Worm (Caenorhabditis elegans) whole organism, L1 larva: Measurements from ENCODE around the gene grd-7.
A peak's percentile ranks its signal among the peaks of the same experiment; 100 is the strongest.

ENCODE experiments used
- C16A3.4 ChIP-seq: fragments of 150-350 bp; optimal IDR thresholded peaks from 2 replicates; lab custom pipeline; 2014; ENCODE audit warnings: missing biosample characterization, missing genetic modification characterization
- C34B4.2 ChIP-seq: sonication (generic microtip); optimal IDR thresholded peaks from 2 replicates; lab custom pipeline; 2017; ENCODE audit warnings: mild to moderate bottlenecking, missing genetic modification characterization, missing compliant biosample characterization
- alr-1 ChIP-seq: fragments of 200-800 bp; sonication (Bioruptor generic); optimal IDR thresholded peaks from 2 replicates; lab custom pipeline; 2018; ENCODE audit warnings: borderline replicate concordance, mild to moderate bottlenecking, missing genetic modification characterization, missing compliant biosample characterization
- aly-2 ChIP-seq: fragments of 150-350 bp; optimal IDR thresholded peaks from 2 replicates; lab custom pipeline; 2014; ENCODE audit warnings: missing biosample characterization, missing genetic modification characterization
- ama-1 ChIP-seq: fragments of 150-350 bp; optimal IDR thresholded peaks from 2 replicates; lab custom pipeline; 2014
- blmp-1 ChIP-seq: fragments of 150-350 bp; optimal IDR thresholded peaks from 2 replicates; lab custom pipeline; 2014; ENCODE audit warnings: missing biosample characterization, missing genetic modification characterization
- ceh-63 ChIP-seq: fragments of 200-800 bp; sonication (Bioruptor generic); optimal IDR thresholded peaks from 2 replicates; lab custom pipeline; 2018; ENCODE audit warnings: mild to moderate bottlenecking, missing genetic modification characterization, missing compliant biosample characterization
- ceh-8 ChIP-seq: fragments of 200-800 bp; sonication (Bioruptor generic); optimal IDR thresholded peaks from 2 replicates; lab custom pipeline; 2018; ENCODE audit warnings: mild to moderate bottlenecking, missing genetic modification characterization, moderate library complexity, missing compliant biosample characterization
- ceh-90 ChIP-seq: sonication (generic microtip); optimal IDR thresholded peaks from 2 replicates; lab custom pipeline; 2016; ENCODE audit warnings: missing genetic modification characterization, missing compliant biosample characterization
- ces-1 ChIP-seq: fragments of 150-350 bp; optimal IDR thresholded peaks from 2 replicates; lab custom pipeline; 2014; ENCODE audit warnings: missing biosample characterization, missing genetic modification reagents, missing genetic modification characterization
- dsc-1 ChIP-seq: sonication (generic microtip); optimal IDR thresholded peaks from 2 replicates; lab custom pipeline; 2016; ENCODE audit warnings: mild to moderate bottlenecking, missing genetic modification characterization, missing compliant biosample characterization
- efl-1 ChIP-seq, 4 experiments: fragments of 150-350 bp; optimal IDR thresholded peaks in 3 of 4; peaks in 1 of 4; 1 replicate in 1 of 4; 2 replicates in 3 of 4; lab custom pipeline; 2014; ENCODE audit warnings: missing biosample characterization in 2 of 4, missing genetic modification characterization in 2 of 4, missing genetic modification reagents in 2 of 4
- efl-3 ChIP-seq: fragments of 200-800 bp; sonication (Bioruptor generic); optimal IDR thresholded peaks from 2 replicates; lab custom pipeline; 2018; ENCODE audit warnings: mild to moderate bottlenecking, missing genetic modification characterization, missing compliant biosample characterization
- egl-13 ChIP-seq: sonication (generic microtip); optimal IDR thresholded peaks from 2 replicates; lab custom pipeline; 2016; ENCODE audit warnings: missing genotype, missing genetic modification reagents, missing genetic modification characterization, missing compliant biosample characterization
- egl-27 ChIP-seq, 2 experiments: fragments of 150-350 bp in 1 of 2; sonication (generic microtip); optimal IDR thresholded peaks; 3 replicates each; lab custom pipeline; 2017 to 2018; ENCODE audit warnings: missing biosample characterization in 2 of 2, missing genetic modification characterization in 2 of 2, missing genetic modification reagents in 2 of 2
- elt-3 ChIP-seq, 6 experiments: fragments of 150-350 bp in 1 of 6; sonication (generic microtip); optimal IDR thresholded peaks; 2 replicates each; lab custom pipeline; 2017 to 2018; ENCODE audit warnings: missing biosample characterization in 6 of 6, missing genetic modification characterization in 6 of 6, inconsistent platforms in 1 of 6
- fkh-10 ChIP-seq: sonication (generic microtip); optimal IDR thresholded peaks from 2 replicates; lab custom pipeline; 2017; ENCODE audit warnings: missing biosample characterization, missing genetic modification reagents, missing genetic modification characterization
- hlh-4 ChIP-seq: sonication (generic microtip); optimal IDR thresholded peaks from 2 replicates; lab custom pipeline; 2016; ENCODE audit warnings: mild to moderate bottlenecking, missing genetic modification characterization, missing compliant biosample characterization
- isw-1 ChIP-seq: fragments of 200-800 bp; sonication (Bioruptor generic); IDR thresholded peaks from 2 replicates; pipeline ENCODE4 v1.3.6; 2022; ENCODE audit warnings: missing genetic modification characterization, missing compliant biosample characterization
- lin-13 ChIP-seq: fragments of 150-350 bp; optimal IDR thresholded peaks from 2 replicates; lab custom pipeline; 2014; ENCODE audit warnings: missing biosample characterization, missing genetic modification reagents, missing genetic modification characterization
- lin-15B ChIP-seq: fragments of 150-350 bp; sonication (generic microtip); optimal IDR thresholded peaks from 3 replicates; lab custom pipeline; 2014; ENCODE audit warnings: missing biosample characterization, missing genetic modification characterization
- lin-35 ChIP-seq, 2 experiments: fragments of 150-350 bp; optimal IDR thresholded peaks; 2 replicates each; lab custom pipeline; 2014; ENCODE audit warnings: missing biosample characterization in 2 of 2, missing genetic modification characterization in 2 of 2, missing genetic modification reagents in 2 of 2
- lin-39 ChIP-seq: fragments of 150-350 bp; optimal IDR thresholded peaks from 2 replicates; lab custom pipeline; 2014; ENCODE audit warnings: missing biosample characterization, missing genetic modification reagents, missing genetic modification characterization
- lir-3 ChIP-seq: sonication (generic microtip); optimal IDR thresholded peaks from 2 replicates; lab custom pipeline; 2016; ENCODE audit warnings: mild to moderate bottlenecking, missing genetic modification characterization, moderate library complexity, missing compliant biosample characterization; ENCODE audit not compliant: poor library complexity
- mab-9 ChIP-seq: fragments of 200-800 bp; sonication (Bioruptor generic); IDR thresholded peaks from 2 replicates; pipeline ENCODE4 v1.3.6; 2022; ENCODE audit warnings: missing genetic modification reagents, missing genetic modification characterization, missing compliant biosample characterization
- mdl-1 ChIP-seq, 2 experiments: fragments of 150-350 bp; optimal IDR thresholded peaks; 2 replicates each; lab custom pipeline; 2014 to 2017; ENCODE audit warnings: missing biosample characterization in 2 of 2, missing genetic modification characterization in 2 of 2, inconsistent platforms in 1 of 2
- mef-2 ChIP-seq: fragments of 150-350 bp; optimal IDR thresholded peaks from 2 replicates; lab custom pipeline; 2014; ENCODE audit warnings: missing biosample characterization, missing genetic modification characterization
- mep-1 ChIP-seq: fragments of 150-350 bp; optimal IDR thresholded peaks from 2 replicates; lab custom pipeline; 2014; ENCODE audit warnings: missing biosample characterization, missing genetic modification characterization
- nhr-11 ChIP-seq: fragments of 150-350 bp; optimal IDR thresholded peaks from 2 replicates; lab custom pipeline; 2014; ENCODE audit warnings: missing biosample characterization, missing genetic modification characterization
- nhr-19 ChIP-seq: fragments of 200-800 bp; sonication (Bioruptor generic); conservative IDR thresholded peaks from 2 replicates; pipeline ENCODE4 v1.3.6; 2022; ENCODE audit warnings: missing genetic modification characterization, missing compliant biosample characterization
- nhr-20 ChIP-seq: sonication (generic microtip); optimal IDR thresholded peaks from 2 replicates; lab custom pipeline; 2016; ENCODE audit warnings: mild to moderate bottlenecking, missing genetic modification characterization, missing compliant biosample characterization
- nhr-47 ChIP-seq: sonication (generic microtip); optimal IDR thresholded peaks from 2 replicates; lab custom pipeline; 2016; ENCODE audit warnings: mild to moderate bottlenecking, missing genetic modification characterization, moderate library complexity, missing compliant biosample characterization
- nhr-71 ChIP-seq: sonication (generic microtip); optimal IDR thresholded peaks from 2 replicates; lab custom pipeline; 2016; ENCODE audit warnings: mild to moderate bottlenecking, missing genetic modification characterization, moderate library complexity, missing compliant biosample characterization
- nhr-76 ChIP-seq: sonication (generic microtip); optimal IDR thresholded peaks from 2 replicates; lab custom pipeline; 2017; ENCODE audit warnings: missing biosample characterization, missing genetic modification characterization
- nhr-77 ChIP-seq: fragments of 150-350 bp; optimal IDR thresholded peaks from 2 replicates; lab custom pipeline; 2014; ENCODE audit warnings: missing biosample characterization, missing genetic modification characterization
- nhr-84 ChIP-seq: sonication (generic microtip); optimal IDR thresholded peaks from 2 replicates; lab custom pipeline; 2017; ENCODE audit warnings: missing biosample characterization, missing genetic modification characterization
- nhr-85 ChIP-seq: sonication (generic microtip); peaks from one replicate; lab custom pipeline; 2016; ENCODE audit warnings: missing genetic modification characterization, inconsistent platforms, missing compliant biosample characterization
- pag-3 ChIP-seq: sonication (generic microtip); optimal IDR thresholded peaks from 2 replicates; lab custom pipeline; 2017; ENCODE audit warnings: missing genetic modification characterization, mild to moderate bottlenecking, missing compliant biosample characterization, antibody characterized with exemption, borderline replicate concordance; ENCODE audit not compliant: insufficient read depth
- snpc-4 ChIP-seq: fragments of 150-350 bp; optimal IDR thresholded peaks from 2 replicates; lab custom pipeline; 2014; ENCODE audit warnings: missing biosample characterization, missing genetic modification characterization
- snu-23 ChIP-seq: sonication (generic microtip); optimal IDR thresholded peaks from 2 replicates; lab custom pipeline; 2016; ENCODE audit warnings: missing genetic modification characterization, missing compliant biosample characterization
- sox-4 ChIP-seq: sonication (generic microtip); optimal IDR thresholded peaks from 2 replicates; lab custom pipeline; 2016; ENCODE audit warnings: missing genetic modification characterization, missing compliant biosample characterization
- sptf-1 ChIP-seq: fragments of 150-350 bp; optimal IDR thresholded peaks from 2 replicates; lab custom pipeline; 2014; ENCODE audit warnings: missing biosample characterization, missing genetic modification characterization
- swsn-7 ChIP-seq: sonication (generic microtip); optimal IDR thresholded peaks from 2 replicates; lab custom pipeline; 2016; ENCODE audit warnings: missing genetic modification characterization, missing compliant biosample characterization
- tlp-1 ChIP-seq: fragments of 150-350 bp; optimal IDR thresholded peaks from 2 replicates; lab custom pipeline; 2014; ENCODE audit warnings: missing biosample characterization, missing genetic modification characterization
- unc-30 ChIP-seq: sonication (generic microtip); optimal IDR thresholded peaks from 2 replicates; lab custom pipeline; 2017; ENCODE audit warnings: missing biosample characterization, missing genetic modification characterization
- unc-86 ChIP-seq: sonication (generic microtip); optimal IDR thresholded peaks from 2 replicates; lab custom pipeline; 2016; ENCODE audit warnings: missing genetic modification characterization, missing compliant biosample characterization
- unc-98 ChIP-seq: fragments of 200-800 bp; sonication (Bioruptor generic); IDR thresholded peaks from 2 replicates; pipeline ENCODE4 v1.3.6; 2022; ENCODE audit warnings: missing genetic modification characterization, missing compliant biosample characterization
- vab-15 ChIP-seq: sonication (generic microtip); optimal IDR thresholded peaks from 2 replicates; lab custom pipeline; 2017; ENCODE audit warnings: missing genotype, mild to moderate bottlenecking, missing genetic modification characterization, missing compliant biosample characterization
- xbp-1 ChIP-seq: sonication (generic microtip); optimal IDR thresholded peaks from 2 replicates; lab custom pipeline; 2016; ENCODE audit warnings: missing genetic modification characterization, missing compliant biosample characterization
- zag-1 ChIP-seq: fragments of 150-350 bp; optimal IDR thresholded peaks from 2 replicates; lab custom pipeline; 2014; ENCODE audit warnings: missing biosample characterization, missing genetic modification characterization
- zip-4 ChIP-seq: fragments of 200-800 bp; sonication (Bioruptor generic); optimal IDR thresholded peaks from 2 replicates; lab custom pipeline; 2018; ENCODE audit warnings: mild to moderate bottlenecking, missing genetic modification characterization, moderate library complexity, missing compliant biosample characterization

Gene grd-7

ce11 chrX:7238562-7238961, 30.7 kb downstream of the grd-7 start, which contains the start of gene F46H5.3:
Gene F46H5.3, minus strand, starts transcription at chrX:7238662.
- no peak for TF ChIP-seq nhr-20 (tag; lab: Kevin White, UChicago)
- TF ChIP-seq nhr-77 (tag; lab: Kevin White, UChicago) = no peak
- TF ChIP-seq dsc-1 (tag; lab: Kevin White, UChicago) = no peak
- no peak for TF ChIP-seq nhr-19 (GFP tag; lab: Robert Waterston, UW)
- no peak for TF ChIP-seq alr-1
- TF ChIP-seq efl-3 = no peak
- no peak for TF ChIP-seq ama-1 (lab: Kevin White, UChicago)
- no peak for TF ChIP-seq nhr-47 (tag; lab: Kevin White, UChicago)
- no peak for TF ChIP-seq nhr-76 (tag; lab: Kevin White, UChicago)
- no peak for TF ChIP-seq hlh-4 (tag; lab: Kevin White, UChicago)
- no peak for TF ChIP-seq unc-98 (GFP tag; lab: Robert Waterston, UW)
- TF ChIP-seq pag-3 (tag; lab: Kevin White, UChicago) = no peak
- TF ChIP-seq efl-1 (optimal IDR thresholded peaks at IDR 0.05; lab: Kevin White, UChicago) = no peak
- no peak for TF ChIP-seq efl-1 (GFP tag; optimal IDR thresholded peaks at IDR 0.05 in 1 of 2; lab: Kevin White, UChicago)
- no peak for TF ChIP-seq isw-1

ce11 chrX:7236717-7237116, 32.6 kb downstream of the grd-7 start:
- no peak for TF ChIP-seq C16A3.4 (tag; lab: Kevin White, UChicago)
- no peak for TF ChIP-seq lin-35 (GFP tag; optimal IDR thresholded peaks at IDR 0.05; lab: Kevin White, UChicago)
- TF ChIP-seq sptf-1 (tag; lab: Kevin White, UChicago) = no peak
- no peak for TF ChIP-seq ceh-63 (GFP tag; lab: Kevin White, UChicago)
- no peak for TF ChIP-seq snpc-4
- no peak for TF ChIP-seq lir-3
- no peak for TF ChIP-seq zag-1 (tag; lab: Kevin White, UChicago)
- peak; percentile 49 for TF ChIP-seq swsn-7
- no peak for TF ChIP-seq ceh-8 (GFP tag; lab: Kevin White, UChicago)
- TF ChIP-seq sox-4 (tag; lab: Kevin White, UChicago) = no peak
- no peak for TF ChIP-seq isw-1
- TF ChIP-seq snu-23 (GFP tag; lab: Kevin White, UChicago) = peak; percentile 62
- TF ChIP-seq mdl-1 (tag; optimal IDR thresholded peaks at IDR 0.05; lab: Kevin White, UChicago) = no peak
- no peak for TF ChIP-seq blmp-1
- TF ChIP-seq fkh-10 (GFP tag; lab: Kevin White, UChicago) = no peak
- TF ChIP-seq nhr-76 (tag; lab: Kevin White, UChicago) = no peak
- peak; percentile 62 for TF ChIP-seq mep-1 (tag; lab: Kevin White, UChicago)
- TF ChIP-seq unc-86 = no peak
- TF ChIP-seq C34B4.2 (tag; lab: Kevin White, UChicago) = no peak
- no peak for TF ChIP-seq lin-15B
- TF ChIP-seq mab-9 (GFP tag; lab: Robert Waterston, UW) = no peak
- no peak for TF ChIP-seq elt-3 (tag; optimal IDR thresholded peaks at IDR 0.05; lab: Kevin White, UChicago)
- no peak for TF ChIP-seq tlp-1 (tag; lab: Kevin White, UChicago)
- no peak for TF ChIP-seq lin-13 (GFP tag; lab: Kevin White, UChicago)
- TF ChIP-seq nhr-71 = peak; percentile 89
- no peak for TF ChIP-seq zip-4
- no peak for TF ChIP-seq mef-2 (tag; lab: Kevin White, UChicago)
- no peak for TF ChIP-seq egl-13 (tag; lab: Kevin White, UChicago)
- TF ChIP-seq xbp-1 (tag; lab: Kevin White, UChicago) = peak; percentile 39
- no peak for TF ChIP-seq unc-30
- TF ChIP-seq nhr-84 (tag; lab: Kevin White, UChicago) = no peak
- peak; percentile 90 for TF ChIP-seq dsc-1 (tag; lab: Kevin White, UChicago)
- peak; percentile 100 for TF ChIP-seq pag-3 (tag; lab: Kevin White, UChicago)
- peak; percentile 25 for TF ChIP-seq lin-39 (tag; lab: Kevin White, UChicago)
- no peak for TF ChIP-seq aly-2 (tag; lab: Kevin White, UChicago)
- no peak for TF ChIP-seq nhr-85
- TF ChIP-seq ces-1 (GFP tag; lab: Kevin White, UChicago) = no peak
- TF ChIP-seq nhr-19 (GFP tag; lab: Robert Waterston, UW) = peak; percentile 67
- TF ChIP-seq vab-15 = no peak
- TF ChIP-seq nhr-11 = peak; percentile 1
- no peak for TF ChIP-seq egl-27 (tag; optimal IDR thresholded peaks at IDR 0.05; lab: Kevin White, UChicago)
- no peak for TF ChIP-seq ceh-90 (tag; lab: Kevin White, UChicago)
